Fruit fly (Drosophila melanogaster) whole organism, wandering third instar larva: Measurements from ENCODE around the gene CG13481.

Experiments used
- Abd-B ChIP-seq: fragments of >200 bp; optimal IDR thresholded peaks from 2 replicates; lab custom pipeline; 2017; ENCODE audit warnings: missing biosample characterization, missing genetic modification characterization
- CG9705 ChIP-seq: fragments of 200-800 bp; sonication (Bioruptor generic); optimal IDR thresholded peaks from 2 replicates; lab custom pipeline; 2018; ENCODE audit warnings: missing biosample characterization, mild to moderate bottlenecking, missing genetic modification characterization
- CrebA ChIP-seq: fragments of 200-800 bp; sonication (Bioruptor generic); optimal IDR thresholded peaks from 2 replicates; lab custom pipeline; 2016; ENCODE audit warnings: missing biosample characterization, mild to moderate bottlenecking, missing genetic modification characterization, borderline replicate concordance
- Dfd ChIP-seq: fragments of >200 bp; optimal IDR thresholded peaks from 2 replicates; lab custom pipeline; 2017; ENCODE audit warnings: missing biosample characterization, missing genetic modification characterization
- Dif ChIP-seq: fragments of 200-275, 200-300 bp; sonication (Bioruptor generic); optimal IDR thresholded peaks from 2 replicates; lab custom pipeline; 2018; ENCODE audit warnings: missing biosample characterization, missing genetic modification characterization; ENCODE audit not compliant: partially characterized antibody
- GATAd ChIP-seq: sonication (Bioruptor generic); optimal IDR thresholded peaks from 2 replicates; lab custom pipeline; 2016; ENCODE audit warnings: missing biosample characterization, missing genetic modification characterization
- Hnf4 ChIP-seq: fragments of 200-800 bp; sonication (Bioruptor generic); optimal IDR thresholded peaks from 2 replicates; lab custom pipeline; 2016; ENCODE audit warnings: missing biosample characterization, mild to moderate bottlenecking, missing genetic modification characterization
- Hr78 ChIP-seq: fragments of >200 bp; optimal IDR thresholded peaks from 2 replicates; lab custom pipeline; 2017; ENCODE audit warnings: missing biosample characterization, missing genetic modification characterization
- Hr83 ChIP-seq: fragments of 200-300 bp; sonication (Bioruptor generic); optimal IDR thresholded peaks from 2 replicates; lab custom pipeline; 2016; ENCODE audit warnings: missing biosample characterization, mild to moderate bottlenecking, missing genetic modification characterization, moderate library complexity; ENCODE audit not compliant: poor library complexity, severe bottlenecking
- Jra ChIP-seq: sonication (Bioruptor generic); optimal IDR thresholded peaks from 2 replicates; lab custom pipeline; 2016; ENCODE audit warnings: missing biosample characterization, missing genetic modification characterization
- Mio ChIP-seq: sonication (Bioruptor generic); optimal IDR thresholded peaks from 2 replicates; lab custom pipeline; 2016; ENCODE audit warnings: missing biosample characterization, missing genetic modification characterization
- Myc ChIP-seq: fragments of >200 bp; optimal IDR thresholded peaks from 2 replicates; lab custom pipeline; 2017
- N ChIP-seq: fragments of >200 bp; optimal IDR thresholded peaks from 2 replicates; lab custom pipeline; 2018; ENCODE audit warnings: missing biosample characterization, missing external identifiers, missing genetic modification characterization
- OdsH ChIP-seq: fragments of 200-800 bp; sonication (Bioruptor generic); optimal IDR thresholded peaks from 2 replicates; lab custom pipeline; 2016; ENCODE audit warnings: missing biosample characterization, mild to moderate bottlenecking, missing genetic modification characterization
- Rel ChIP-seq, 2 experiments: fragments of 200-800 bp; sonication (Bioruptor generic) in 1 of 2; optimal IDR thresholded peaks; 2 replicates in 1 of 2; 3 replicates in 1 of 2; lab custom pipeline; 2016 to 2019; ENCODE audit warnings: mild to moderate bottlenecking in 2 of 2, missing biosample characterization in 2 of 2, missing genetic modification characterization in 2 of 2, moderate library complexity in 1 of 2
- Sp1 ChIP-seq: fragments of 200-800 bp; sonication (Bioruptor generic); optimal IDR thresholded peaks from 3 replicates; lab custom pipeline; 2019; ENCODE audit warnings: missing biosample characterization, mild to moderate bottlenecking, missing genetic modification characterization, moderate library complexity
- Vsx2 ChIP-seq: fragments of 200-300, 225-300 bp; sonication (Bioruptor generic); optimal IDR thresholded peaks from 2 replicates; lab custom pipeline; 2018; ENCODE audit warnings: missing biosample characterization, missing genetic modification characterization; ENCODE audit not compliant: partially characterized antibody
- br ChIP-seq: fragments of 200-800 bp; sonication (Bioruptor generic); optimal IDR thresholded peaks from 2 replicates; lab custom pipeline; 2016; ENCODE audit warnings: missing biosample characterization, missing genetic modification characterization
- brk ChIP-seq: fragments of 200-800 bp; sonication (Bioruptor generic); optimal IDR thresholded peaks from 2 replicates; lab custom pipeline; 2016; ENCODE audit warnings: missing biosample characterization, mild to moderate bottlenecking, missing genetic modification characterization
- dl ChIP-seq, 2 experiments: fragments of 175-275, 200-275 bp in 1 of 2; fragments of 200-275 bp in 1 of 2; sonication (Bioruptor generic); optimal IDR thresholded peaks; lab custom pipeline; 2018; ENCODE audit warnings: mild to moderate bottlenecking in 2 of 2, missing biosample characterization in 2 of 2, missing genetic modification characterization in 2 of 2, moderate library complexity in 2 of 2; ENCODE audit not compliant: partially characterized antibody in 2 of 2, insufficient read depth in 1 of 2
- dmrt93B ChIP-seq: fragments of 200-800 bp; sonication (Bioruptor generic); optimal IDR thresholded peaks from 2 replicates; lab custom pipeline; 2018; ENCODE audit warnings: missing biosample characterization, mild to moderate bottlenecking, missing genetic modification characterization
- ey ChIP-seq: fragments of 200-800 bp; sonication (Bioruptor generic); optimal IDR thresholded peaks from 2 replicates; lab custom pipeline; 2016; ENCODE audit warnings: missing biosample characterization, missing genetic modification characterization
- foxo ChIP-seq, 2 experiments: fragments of 200-800 bp; sonication (Bioruptor generic); optimal IDR thresholded peaks; 2 replicates in 1 of 2; 3 replicates in 1 of 2; lab custom pipeline; 2016 to 2017; ENCODE audit warnings: missing biosample characterization in 2 of 2, missing genetic modification characterization in 2 of 2
- h ChIP-seq: fragments of 200-800 bp; sonication (Bioruptor generic); optimal IDR thresholded peaks from 3 replicates; lab custom pipeline; 2016; ENCODE audit warnings: missing biosample characterization, mild to moderate bottlenecking, missing genetic modification characterization
- jim ChIP-seq: fragments of 175-275, 200-325 bp; sonication (Bioruptor generic); optimal IDR thresholded peaks from 2 replicates; lab custom pipeline; 2016; ENCODE audit warnings: missing biosample characterization, mild to moderate bottlenecking, missing genetic modification characterization
- lola ChIP-seq: fragments of >200 bp; optimal IDR thresholded peaks from 2 replicates; lab custom pipeline; 2017; ENCODE audit warnings: missing biosample characterization, missing genetic modification characterization
- rgr ChIP-seq: fragments of 200-800 bp; sonication (Bioruptor generic); optimal IDR thresholded peaks from 3 replicates; lab custom pipeline; 2016; ENCODE audit warnings: missing biosample characterization, mild to moderate bottlenecking, missing genetic modification characterization
- sage ChIP-seq: fragments of 200-800 bp; sonication (Bioruptor generic); optimal IDR thresholded peaks from 2 replicates; lab custom pipeline; 2016; ENCODE audit warnings: missing biosample characterization, mild to moderate bottlenecking, missing genetic modification characterization
- sv ChIP-seq: fragments of 200-800 bp; sonication (Bioruptor generic); optimal IDR thresholded peaks from 3 replicates; lab custom pipeline; 2016; ENCODE audit warnings: missing biosample characterization, missing genetic modification characterization
- tai ChIP-seq: sonication (Bioruptor generic); optimal IDR thresholded peaks from 2 replicates; lab custom pipeline; 2016; ENCODE audit warnings: missing biosample characterization, missing genetic modification characterization
- usp ChIP-seq: fragments of >200 bp; optimal IDR thresholded peaks from 2 replicates; lab custom pipeline; 2017; ENCODE audit warnings: missing biosample characterization, missing genetic modification characterization
- woc ChIP-seq: sonication (Bioruptor generic); optimal IDR thresholded peaks from 2 replicates; lab custom pipeline; 2016; ENCODE audit warnings: missing biosample characterization, mild to moderate bottlenecking, missing genetic modification characterization

The CG13481 gene

DNA sequence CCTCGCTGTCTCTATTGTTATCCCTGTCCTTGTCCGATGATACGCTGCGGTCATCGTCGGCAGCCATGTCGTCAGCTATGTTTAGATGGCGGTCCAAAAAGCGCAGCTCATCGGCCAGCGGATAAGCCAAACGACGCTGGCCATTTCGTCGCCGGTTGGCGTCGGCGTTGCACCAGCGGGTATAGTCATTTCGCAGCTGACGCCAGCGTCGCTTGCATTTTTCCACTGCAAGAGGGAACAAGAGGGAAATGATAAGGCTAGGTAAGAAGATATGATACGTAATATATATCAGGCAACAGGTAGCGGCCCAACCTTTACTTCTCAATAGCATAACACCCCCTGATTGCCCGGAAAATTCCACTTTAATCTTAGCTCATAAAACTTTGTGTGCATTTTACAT is 37.1 kb upstream of the CG13481 start:
- TF ChIP-seq N (GFP tag; lab: Kevin White, UChicago) (no peak), usp (no peak), ey (GFP tag; lab: Kevin White, UChicago) (no peak)
- TF ChIP-seq, all 38 proteins: peak for 0

DNA sequence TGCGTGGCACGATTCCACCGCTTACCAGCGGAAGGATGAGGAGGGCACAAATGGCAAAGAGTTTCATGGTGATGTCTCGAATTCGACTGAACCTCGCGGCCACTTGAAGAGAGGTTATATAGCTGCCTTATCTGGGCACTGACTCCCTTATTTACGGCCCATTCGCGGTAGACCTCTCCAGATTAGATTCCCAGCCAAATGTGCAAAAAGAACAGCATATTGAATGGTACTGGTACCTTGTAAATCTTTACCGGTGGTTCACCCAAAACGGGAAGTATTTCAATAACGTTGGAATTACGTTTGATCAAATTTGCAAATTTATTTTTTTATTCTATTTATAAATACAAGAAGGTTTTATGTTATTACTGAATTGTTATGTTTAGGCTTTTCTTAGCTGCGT is 33.1 kb upstream of the CG13481 start, which contains the start of gene CG3868:
CG3868 (minus strand) TSS at position 94 of the 400 bp plus-strand sequence.
- TF ChIP-seq sage (GFP tag; lab: Kevin White, UChicago), result no peak
- TF ChIP-seq h (GFP tag; lab: Kevin White, UChicago), result no peak
- TF ChIP-seq Hr78 (GFP tag; lab: Kevin White, UChicago), result no peak
- no peak for TF ChIP-seq jim
- TF ChIP-seq Mio (GFP tag; lab: Kevin White, UChicago), result no peak
- TF ChIP-seq usp, result no peak
- TF ChIP-seq CrebA (GFP tag; lab: Kevin White, UChicago), result peak; percentile 20
- no peak for TF ChIP-seq tai
- TF ChIP-seq Vsx2, result no peak
- no peak for TF ChIP-seq dl (GFP tag; optimal IDR thresholded peaks at IDR 0.05; lab: Kevin White, UChicago; ENCODE audit: insufficient read depth in 1 of 2, partially characterized antibody in 2 of 2)
- TF ChIP-seq sv (GFP tag; lab: Kevin White, UChicago), result no peak
- no peak for TF ChIP-seq Dfd
- no peak for TF ChIP-seq OdsH
- no peak for TF ChIP-seq N (GFP tag; lab: Kevin White, UChicago)
- no peak for TF ChIP-seq CG9705 (GFP tag; lab: Kevin White, UChicago)
- no peak for TF ChIP-seq Abd-B
- TF ChIP-seq brk (GFP tag; lab: Kevin White, UChicago), result no peak
- no peak for TF ChIP-seq lola (GFP tag; lab: Kevin White, UChicago)
- no peak for TF ChIP-seq foxo (GFP tag; optimal IDR thresholded peaks at IDR 0.05; lab: Kevin White, UChicago)
- TF ChIP-seq Hr83 (GFP tag; lab: Kevin White, UChicago), result no peak
- TF ChIP-seq Jra, result no peak
- TF ChIP-seq rgr (GFP tag; lab: Kevin White, UChicago), result peak; percentile 10
- TF ChIP-seq Dif (GFP tag; lab: Kevin White, UChicago), result no peak
- no peak for TF ChIP-seq dmrt93B
- TF ChIP-seq woc (GFP tag; lab: Kevin White, UChicago), result no peak
- no peak for TF ChIP-seq GATAd (GFP tag; lab: Kevin White, UChicago)
- peak; percentile 9 for TF ChIP-seq Sp1
- TF ChIP-seq Rel (GFP tag; optimal IDR thresholded peaks at IDR 0.05; lab: Kevin White, UChicago), result no peak
- TF ChIP-seq Rel (tag; optimal IDR thresholded peaks at IDR 0.05; lab: Kevin White, UChicago), result peak; percentile 97
- TF ChIP-seq, all 38 proteins: peak for 4

DNA sequence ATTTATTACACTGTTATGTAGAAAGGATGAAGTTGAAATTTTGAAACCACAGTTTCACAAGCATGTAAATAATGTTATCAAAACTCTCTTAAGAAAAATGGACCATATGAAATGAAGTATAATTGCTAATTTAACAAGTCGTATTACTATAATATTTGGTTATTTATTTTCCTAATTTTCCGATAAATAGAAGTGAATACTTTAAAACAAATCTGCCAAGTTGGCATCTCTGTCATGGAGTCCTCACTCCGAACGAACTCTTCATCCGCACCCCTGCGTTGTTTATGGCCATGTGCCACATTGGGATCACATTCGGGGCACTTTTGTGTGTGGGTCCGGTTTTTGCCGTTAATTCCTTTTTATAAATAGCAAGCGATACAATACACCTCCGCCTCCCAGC is 30.4 kb upstream of the CG13481 start:
- TF ChIP-seq Hnf4 (GFP tag; lab: Kevin White, UChicago) (no peak), Hr78 (GFP tag; lab: Kevin White, UChicago) (no peak), h (GFP tag; lab: Kevin White, UChicago) (no peak), dl (GFP tag; optimal IDR thresholded peaks at IDR 0.05; lab: Kevin White, UChicago; ENCODE audit: insufficient read depth in 1 of 2, partially characterized antibody in 2 of 2) (no peak)

dm6 chr3L:14397020-14397602 is 27.6 kb upstream of the CG13481 start:
- TF ChIP-seq br (GFP tag; lab: Kevin White, UChicago) (no peak), Myc (lab: Kevin White, UChicago) (no peak), OdsH (no peak), Mio (GFP tag; lab: Kevin White, UChicago) (no peak), GATAd (GFP tag; lab: Kevin White, UChicago) (no peak), CrebA (GFP tag; lab: Kevin White, UChicago) (no peak), ey (GFP tag; lab: Kevin White, UChicago) (no peak), h (GFP tag; lab: Kevin White, UChicago) (no peak), tai (no peak), Rel (GFP tag; optimal IDR thresholded peaks at IDR 0.05; lab: Kevin White, UChicago) (no peak), Rel (tag; optimal IDR thresholded peaks at IDR 0.05; lab: Kevin White, UChicago) (no peak), jim (no peak)
